Fruit fly (Drosophila melanogaster) whole organism, prepupa: ENCODE measurements around the gene Nubp1.

Experiments used
- CG10631 ChIP-seq: fragments of 200-800 bp; sonication (Bioruptor generic); optimal IDR thresholded peaks from 2 replicates; lab custom pipeline; 2016; ENCODE audit warnings: missing biosample characterization, missing genetic modification characterization
- CG11762 ChIP-seq: fragments of 200-800 bp; sonication (Bioruptor generic); optimal IDR thresholded peaks from 3 replicates; lab custom pipeline; 2016; ENCODE audit warnings: missing biosample characterization, missing genetic modification characterization; ENCODE audit not compliant: insufficient read depth
- CG1621 ChIP-seq: fragments of 200-800 bp; sonication (Bioruptor generic); optimal IDR thresholded peaks from 3 replicates; lab custom pipeline; 2018; ENCODE audit warnings: missing biosample characterization, mild to moderate bottlenecking, missing genetic modification characterization
- CG16779 ChIP-seq: fragments of 200-800 bp; sonication (Bioruptor generic); optimal IDR thresholded peaks from 3 replicates; lab custom pipeline; 2017; ENCODE audit warnings: missing biosample characterization, mild to moderate bottlenecking, missing genetic modification characterization
- CG3032 ChIP-seq: fragments of 200-800 bp; optimal IDR thresholded peaks from 2 replicates; lab custom pipeline; 2019; ENCODE audit warnings: missing biosample characterization, mild to moderate bottlenecking, missing genetic modification characterization, moderate library complexity
- CG31627 ChIP-seq: fragments of 200-800 bp; sonication (Bioruptor generic); optimal IDR thresholded peaks from 3 replicates; lab custom pipeline; 2016; ENCODE audit warnings: missing biosample characterization, missing genetic modification characterization
- CG32006 ChIP-seq: fragments of 200-800 bp; sonication (Bioruptor generic); optimal IDR thresholded peaks from 3 replicates; lab custom pipeline; 2017; ENCODE audit warnings: missing biosample characterization, mild to moderate bottlenecking, missing genetic modification characterization
- CG34406 ChIP-seq: fragments of 200-800 bp; sonication (Bioruptor generic); optimal IDR thresholded peaks from 3 replicates; lab custom pipeline; 2016; ENCODE audit warnings: missing biosample characterization, missing genetic modification characterization
- CG4318 ChIP-seq: fragments of 200-800 bp; sonication (Bioruptor generic); optimal IDR thresholded peaks from 3 replicates; lab custom pipeline; 2017; ENCODE audit warnings: missing biosample characterization, mild to moderate bottlenecking, missing genetic modification characterization
- CG6163 ChIP-seq: fragments of 200-800 bp; sonication (Bioruptor generic); IDR thresholded peaks from 3 replicates; pipeline ENCODE4 v1.3.6; 2022; ENCODE audit warnings: missing biosample characterization, missing genetic modification characterization
- CG6276 ChIP-seq: fragments of 200-800 bp; sonication (Bioruptor generic); optimal IDR thresholded peaks from 2 replicates; lab custom pipeline; 2017; ENCODE audit warnings: missing biosample characterization, mild to moderate bottlenecking, missing genetic modification characterization
- CG6792 ChIP-seq: fragments of 200-800 bp; sonication (Bioruptor generic); optimal IDR thresholded peaks from 3 replicates; lab custom pipeline; 2016; ENCODE audit warnings: missing biosample characterization, missing genetic modification characterization
- CG6854 ChIP-seq: fragments of 200-800 bp; sonication (Bioruptor generic); optimal IDR thresholded peaks from 2 replicates; lab custom pipeline; 2017; ENCODE audit warnings: missing biosample characterization, mild to moderate bottlenecking, missing genetic modification characterization
- CG7368 ChIP-seq: fragments of 200-800 bp; sonication (Bioruptor generic); optimal IDR thresholded peaks from 3 replicates; lab custom pipeline; 2016; ENCODE audit warnings: missing biosample characterization, missing genetic modification characterization
- CG8119 ChIP-seq: fragments of 200-800 bp; sonication (Bioruptor generic); IDR thresholded peaks from 3 replicates; pipeline ENCODE4 v1.3.6; 2022; ENCODE audit warnings: missing biosample characterization, missing genetic modification characterization
- CG8319 ChIP-seq: fragments of 200-800 bp; sonication (Bioruptor generic); optimal IDR thresholded peaks from 3 replicates; lab custom pipeline; 2016; ENCODE audit warnings: missing biosample characterization, missing genetic modification characterization
- CG8632 ChIP-seq: fragments of 200-800 bp; sonication (Bioruptor generic); optimal IDR thresholded peaks from 3 replicates; lab custom pipeline; 2016; ENCODE audit warnings: missing biosample characterization, missing genetic modification characterization
- CG9139 ChIP-seq: fragments of 200-800 bp; sonication (Bioruptor generic); optimal IDR thresholded peaks from 3 replicates; lab custom pipeline; 2017; ENCODE audit warnings: missing biosample characterization, mild to moderate bottlenecking, missing genetic modification characterization
- Eip78C ChIP-seq: fragments of 200-800 bp; sonication (Bioruptor generic); peaks from one replicate; lab custom pipeline; 2016; ENCODE audit warnings: missing biosample characterization, missing genetic modification characterization
- Ets21C ChIP-seq: fragments of 200-800 bp; sonication (Bioruptor generic); optimal IDR thresholded peaks from 3 replicates; lab custom pipeline; 2016; ENCODE audit warnings: missing biosample characterization, missing genetic modification characterization
- Gug ChIP-seq: fragments of 200-800 bp; sonication (Bioruptor generic); IDR thresholded peaks from 2 replicates; pipeline ENCODE4 v1.3.6; 2022; ENCODE audit warnings: missing biosample characterization, missing genetic modification characterization
- Hr38 ChIP-seq: sonication (Bioruptor generic); optimal IDR thresholded peaks from 2 replicates; lab custom pipeline; 2016; ENCODE audit warnings: missing biosample characterization, missing genetic modification characterization
- Hr39 ChIP-seq: fragments of 200-800 bp; sonication (Bioruptor generic); optimal IDR thresholded peaks from 2 replicates; lab custom pipeline; 2016; ENCODE audit warnings: missing biosample characterization, missing genetic modification characterization
- Hr4 ChIP-seq: fragments of 200-800 bp; sonication (Bioruptor generic); optimal IDR thresholded peaks from 3 replicates; lab custom pipeline; 2016; ENCODE audit warnings: missing biosample characterization, missing genetic modification characterization
- Lpt ChIP-seq: fragments of 200-800 bp; sonication (Bioruptor generic); optimal IDR thresholded peaks from 3 replicates; lab custom pipeline; 2016; ENCODE audit warnings: missing biosample characterization, missing genetic modification characterization
- Met ChIP-seq: fragments of 200-800 bp; sonication (Bioruptor generic); optimal IDR thresholded peaks from 3 replicates; lab custom pipeline; 2016; ENCODE audit warnings: missing biosample characterization, missing genetic modification characterization
- Smox ChIP-seq: fragments of 200-800 bp; sonication (Bioruptor generic); optimal IDR thresholded peaks from 3 replicates; lab custom pipeline; 2016; ENCODE audit warnings: missing biosample characterization, missing genetic modification characterization
- Sox102F ChIP-seq: fragments of 200-800 bp; sonication (Bioruptor generic); optimal IDR thresholded peaks from 2 replicates; lab custom pipeline; 2016; ENCODE audit warnings: missing biosample characterization, mild to moderate bottlenecking, missing genetic modification characterization
- Sox14 ChIP-seq: fragments of 200-800 bp; sonication (Bioruptor generic); optimal IDR thresholded peaks from 3 replicates; lab custom pipeline; 2016; ENCODE audit warnings: missing biosample characterization, missing genetic modification characterization
- Sox15 ChIP-seq: fragments of 200-800 bp; sonication (Bioruptor generic); optimal IDR thresholded peaks from 3 replicates; lab custom pipeline; 2016; ENCODE audit warnings: missing biosample characterization, missing genetic modification characterization
- acj6 ChIP-seq: fragments of 200-800 bp; sonication (Bioruptor generic); optimal IDR thresholded peaks from 3 replicates; lab custom pipeline; 2016; ENCODE audit warnings: missing biosample characterization, missing genetic modification characterization
- cyc ChIP-seq: fragments of 200-800 bp; sonication (Bioruptor generic); optimal IDR thresholded peaks from 3 replicates; lab custom pipeline; 2016; ENCODE audit warnings: missing biosample characterization, missing genetic modification characterization
- dac ChIP-seq: fragments of 200-800 bp; sonication (Bioruptor generic); optimal IDR thresholded peaks from 2 replicates; lab custom pipeline; 2017; ENCODE audit warnings: missing biosample characterization, mild to moderate bottlenecking, missing genetic modification characterization
- dsx ChIP-seq: fragments of 200-800 bp; optimal IDR thresholded peaks from 3 replicates; lab custom pipeline; 2019; ENCODE audit warnings: missing biosample characterization, mild to moderate bottlenecking, missing genetic modification characterization, moderate library complexity; ENCODE audit not compliant: poor library complexity, severe bottlenecking
- esn ChIP-seq: fragments of 200-800 bp; sonication (Bioruptor generic); optimal IDR thresholded peaks from 2 replicates; lab custom pipeline; 2016; ENCODE audit warnings: missing biosample characterization, mild to moderate bottlenecking, missing genetic modification characterization, moderate library complexity
- fd59A ChIP-seq: fragments of 200-800 bp; sonication (Bioruptor generic); optimal IDR thresholded peaks from 2 replicates; lab custom pipeline; 2017; ENCODE audit warnings: missing biosample characterization, mild to moderate bottlenecking, missing genetic modification characterization, missing genetic modification reagents
- fkh ChIP-seq: fragments of 200-800 bp; sonication (Bioruptor generic); optimal IDR thresholded peaks from 3 replicates; lab custom pipeline; 2017; ENCODE audit warnings: missing biosample characterization, mild to moderate bottlenecking, missing genetic modification characterization, moderate library complexity
- lz ChIP-seq: fragments of 200-800 bp; sonication (Bioruptor generic); optimal IDR thresholded peaks from 3 replicates; lab custom pipeline; 2016; ENCODE audit warnings: missing biosample characterization, missing genetic modification characterization
- pdm3 ChIP-seq: fragments of 200-800 bp; sonication (Bioruptor generic); optimal IDR thresholded peaks from 3 replicates; lab custom pipeline; 2016; ENCODE audit warnings: missing biosample characterization, missing genetic modification characterization
- spab ChIP-seq: fragments of 200-800 bp; sonication (Bioruptor generic); optimal IDR thresholded peaks from 2 replicates; lab custom pipeline; 2017; ENCODE audit warnings: missing biosample characterization, mild to moderate bottlenecking, missing genetic modification characterization, missing genetic modification reagents
- ss ChIP-seq, 2 experiments: fragments of 200-800 bp; sonication (Bioruptor generic); optimal IDR thresholded peaks; 2 replicates in 1 of 2; 3 replicates in 1 of 2; lab custom pipeline; 2017 to 2018; ENCODE audit warnings: mild to moderate bottlenecking in 2 of 2, missing biosample characterization in 2 of 2, missing genetic modification characterization in 2 of 2, moderate library complexity in 1 of 2

The Nubp1 gene

DNA sequence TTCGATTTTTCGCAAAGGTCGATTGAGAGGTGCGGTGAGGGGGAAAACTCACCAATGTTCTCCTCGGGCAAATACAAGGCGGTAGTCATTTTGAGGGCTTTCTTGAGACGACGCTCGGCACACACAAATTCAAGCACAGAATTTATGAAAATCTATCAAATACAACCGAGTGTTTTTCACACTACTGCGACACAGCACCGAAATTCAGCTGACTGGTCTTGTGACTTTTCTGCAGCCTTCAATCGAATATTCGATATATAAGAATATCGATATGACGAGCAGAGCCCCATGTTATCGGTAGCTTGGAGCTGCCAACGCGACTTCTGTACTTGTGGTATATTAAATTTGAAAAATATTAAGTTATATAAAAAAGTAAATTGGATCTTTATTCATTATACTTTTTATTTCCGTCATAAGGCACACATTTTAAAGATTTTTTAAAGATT lies 4.7 kb upstream of the Nubp1 start, which contains the start of gene VhaSFD (continued):
- TF ChIP-seq CG11762 (GFP tag; lab: Kevin White, UChicago) (no peak), CG6163 (GFP tag; lab: Robert Waterston, UW) (no peak), Hr39 (GFP tag; lab: Kevin White, UChicago) (no peak), CG6854 (peak; percentile 37), CG6276 (no peak), Sox102F (GFP tag; lab: Kevin White, UChicago) (no peak), CG34406 (GFP tag; lab: Kevin White, UChicago) (no peak), dsx (GFP tag; lab: Kevin White, UChicago) (no peak), CG4318 (no peak), Ets21C (no peak), Sox14 (no peak), CG3032 (peak; percentile 38), Hr4 (GFP tag; lab: Kevin White, UChicago) (no peak), acj6 (GFP tag; lab: Kevin White, UChicago) (no peak)

DNA sequence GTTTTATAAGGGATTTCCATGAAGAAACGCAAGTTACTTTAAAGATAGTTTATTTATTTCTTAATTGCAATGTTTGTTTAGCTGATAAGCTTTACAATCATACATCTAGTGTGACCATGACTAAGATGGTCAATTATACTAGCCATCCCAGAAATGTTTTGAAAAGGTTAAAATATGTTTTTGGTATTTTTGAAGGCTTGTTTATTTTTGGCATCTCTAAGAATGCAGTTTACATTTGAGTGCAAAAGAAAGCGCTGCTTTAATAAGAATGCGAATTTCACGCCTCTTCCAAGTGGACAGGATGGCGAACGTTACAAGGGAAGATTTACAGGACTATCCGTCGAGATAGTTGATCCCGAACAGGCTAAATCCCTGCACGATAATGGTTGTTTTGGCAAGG lies 2.8 kb upstream of the Nubp1 start, which contains the start of gene Tsen2:
TSS of gene Tsen2 (plus strand) at position 222 of the 400 bp plus-strand sequence.
- TF ChIP-seq Smox (no peak), CG7368 (no peak), Met (GFP tag; lab: Kevin White, UChicago) (no peak), esn (GFP tag; lab: Kevin White, UChicago) (peak; percentile 47), CG16779 (no peak), CG6792 (GFP tag; lab: Kevin White, UChicago) (no peak)

DNA sequence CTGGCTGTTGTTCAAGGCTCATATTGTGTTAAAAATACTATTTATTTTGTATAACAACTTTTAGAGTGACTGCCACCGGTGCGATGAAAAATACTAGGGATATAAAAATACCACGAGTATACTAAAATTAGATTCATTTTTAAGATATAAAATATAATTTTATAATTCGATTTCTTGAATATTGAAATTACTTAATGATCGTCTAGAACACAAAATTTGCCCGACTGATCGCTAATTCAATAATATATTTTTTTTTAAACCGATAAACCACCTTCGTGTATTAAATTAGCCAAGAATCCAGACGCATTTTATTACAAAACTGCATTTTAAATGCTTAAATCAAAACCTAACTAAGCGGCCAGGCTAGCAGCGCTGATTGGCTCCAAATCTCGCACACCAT lies 1.4 kb upstream of the Nubp1 start, which contains the start of gene CG17996:
TSS of gene CG17996 (minus strand) at position 101 of the 400 bp plus-strand sequence.
- TF ChIP-seq lz (GFP tag; lab: Kevin White, UChicago) = no peak
- no peak for TF ChIP-seq CG8632 (GFP tag; lab: Kevin White, UChicago)
- TF ChIP-seq CG9139 (GFP tag; lab: Kevin White, UChicago) = no peak
- no peak for TF ChIP-seq spab (GFP tag; lab: Kevin White, UChicago)
- no peak for TF ChIP-seq fd59A (GFP tag; lab: Kevin White, UChicago)
- TF ChIP-seq Hr38 = no peak
- TF ChIP-seq esn (GFP tag; lab: Kevin White, UChicago) = no peak
- TF ChIP-seq Sox15 (GFP tag; lab: Kevin White, UChicago) = no peak
- TF ChIP-seq acj6 (GFP tag; lab: Kevin White, UChicago) = no peak
- no peak for TF ChIP-seq cyc (GFP tag; lab: Kevin White, UChicago)
- TF ChIP-seq Ets21C = no peak
- no peak for TF ChIP-seq CG10631
- TF ChIP-seq Lpt (GFP tag; lab: Kevin White, UChicago) = no peak
- TF ChIP-seq Gug = no peak
- TF ChIP-seq CG8119 (GFP tag; lab: Robert Waterston, UW) = no peak
- no peak for TF ChIP-seq dsx (GFP tag; lab: Kevin White, UChicago)

DNA sequence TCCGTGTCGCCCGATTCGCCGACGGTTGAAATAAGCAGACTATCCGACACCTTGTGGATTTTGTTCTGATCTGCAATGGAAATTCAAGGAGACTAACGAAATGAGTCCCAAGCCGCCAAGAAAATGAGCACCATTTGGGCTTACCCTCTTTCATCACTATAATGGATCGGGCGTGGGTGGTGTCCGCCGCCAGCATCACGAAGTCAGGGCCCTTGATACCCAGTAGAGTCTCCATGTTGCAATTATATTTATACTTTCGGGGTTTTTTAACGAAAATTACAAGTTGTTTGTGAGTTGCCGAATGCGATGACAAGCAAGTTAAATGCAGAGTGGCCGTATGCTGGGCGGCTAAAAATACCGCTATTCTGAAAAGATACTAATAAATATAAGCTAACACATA lies 551 bp upstream of the Nubp1 start, which contains the start of gene Prosbeta4:
TSS of gene Prosbeta4 (minus strand) at position 335 of the 400 bp plus-strand sequence.
- no peak for TF ChIP-seq dsx (GFP tag; lab: Kevin White, UChicago)
- TF ChIP-seq CG6792 (GFP tag; lab: Kevin White, UChicago) = no peak
- TF ChIP-seq CG8319 = no peak
- TF ChIP-seq acj6 (GFP tag; lab: Kevin White, UChicago) = no peak
- no peak for TF ChIP-seq pdm3 (GFP tag; lab: Kevin White, UChicago)
- TF ChIP-seq CG32006 (GFP tag; lab: Kevin White, UChicago) = no peak
- TF ChIP-seq fkh (GFP tag; lab: Kevin White, UChicago) = no peak
- TF ChIP-seq CG11762 (GFP tag; lab: Kevin White, UChicago) = no peak
- TF ChIP-seq CG31627 (GFP tag; lab: Kevin White, UChicago) = no peak
- no peak for TF ChIP-seq CG10631
- no peak for TF ChIP-seq ss (GFP tag; optimal IDR thresholded peaks at IDR 0.05; lab: Kevin White, UChicago)
- TF ChIP-seq CG16779 = no peak
- no peak for TF ChIP-seq dac (GFP tag; lab: Kevin White, UChicago)
- no peak for TF ChIP-seq CG1621 (tag; lab: Kevin White, UChicago)
- no peak for TF ChIP-seq spab (GFP tag; lab: Kevin White, UChicago)
- TF ChIP-seq CG8632 (GFP tag; lab: Kevin White, UChicago) = no peak
- no peak for TF ChIP-seq CG6276
- no peak for TF ChIP-seq Eip78C
